Worm (Caenorhabditis elegans): Measurements from ENCODE around the gene hecd-1.

DNA sequence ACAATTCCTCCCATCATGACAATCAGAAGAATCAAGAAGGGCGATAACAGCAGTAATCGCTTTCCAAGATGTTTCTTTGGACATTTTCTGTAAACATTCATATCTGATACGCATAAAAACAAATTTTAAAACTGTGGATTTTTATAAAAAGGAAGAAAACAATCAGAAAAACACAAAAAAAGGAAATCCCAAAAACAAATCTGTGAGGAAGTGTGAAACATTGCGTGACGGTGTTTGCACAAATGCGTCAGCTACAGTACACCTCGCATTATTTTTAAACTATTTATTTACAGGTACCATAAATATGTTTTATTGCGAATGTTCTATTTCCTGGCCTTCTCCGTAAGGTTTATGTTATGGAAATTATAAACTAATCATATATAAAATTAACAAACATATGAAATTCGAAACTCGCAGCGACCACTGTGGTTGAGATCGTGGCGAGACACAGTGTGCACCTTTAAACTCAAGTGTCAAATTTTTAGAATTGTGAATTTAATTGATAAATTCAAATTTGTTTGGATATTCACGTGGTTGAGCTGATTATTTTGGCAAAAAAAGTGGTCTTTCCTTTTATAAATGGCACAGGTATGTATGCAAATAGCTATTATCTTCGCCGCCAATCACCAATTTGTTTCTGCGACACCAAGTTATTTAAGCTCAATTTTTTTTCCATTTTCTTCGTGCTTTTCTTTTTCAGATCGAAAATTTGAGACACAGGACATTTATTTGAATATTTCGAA is 23.0 kb downstream of the hecd-1 start, which contains the start of the genes C34D4.10 and str-48:
- no peak for TF ChIP-seq ama-1 (optimal IDR thresholded peaks at IDR 0.05)
- no peak for TF ChIP-seq B0310.2 (tag; optimal IDR thresholded peaks at IDR 0.05)
- TF ChIP-seq hnd-1 (tag; optimal IDR thresholded peaks at IDR 0.05): no peak
- no peak for TF ChIP-seq flt-1 (GFP tag; IDR thresholded peaks at IDR 0.05)

Measured in whole organism, early embryonic.